Worm (Caenorhabditis elegans): ENCODE data around the gene C50B8.6.

The C50B8.6 gene

ce11 chrV:13565197-13565596, 13.6 kb upstream of the C50B8.6 start (continued):
- TF ChIP-seq ets-5 (GFP tag; IDR thresholded peaks at IDR 0.05) (no peak), Y116A8C.19 (tag; optimal IDR thresholded peaks at IDR 0.05; ENCODE audit: borderline replicate concordance) (no peak), nhr-28 (tag; optimal IDR thresholded peaks at IDR 0.05) (no peak), swsn-7 (tag; optimal IDR thresholded peaks at IDR 0.05) (peak; percentile 90), fkh-4 (tag; optimal IDR thresholded peaks at IDR 0.05; ENCODE audit: borderline replicate concordance) (no peak), lin-39 (tag; optimal IDR thresholded peaks at IDR 0.05) (peak; percentile 7), lsy-2 (tag; optimal IDR thresholded peaks at IDR 0.05) (peak; percentile 86 to 92), mep-1 (tag; optimal IDR thresholded peaks at IDR 0.05) (peak; percentile 93), unc-30 (tag; optimal IDR thresholded peaks at IDR 0.05) (no peak), nhr-47 (tag; optimal IDR thresholded peaks at IDR 0.05) (peak; percentile 90), zip-4 (GFP tag; optimal IDR thresholded peaks at IDR 0.05) (peak; percentile 56), nhr-77 (tag; optimal IDR thresholded peaks at IDR 0.05) (peak; percentile 85), tbx-2 (tag; optimal IDR thresholded peaks at IDR 0.05) (peak; percentile 93), xbp-1 (tag; optimal IDR thresholded peaks at IDR 0.05) (peak; percentile 88), dpl-1 (GFP tag; optimal IDR thresholded peaks at IDR 0.05) (peak; percentile 70 to 92 (median 83)), nhr-19 (GFP tag; conservative IDR thresholded peaks at IDR 0.05) (peak; percentile 94), vab-15 (tag; optimal IDR thresholded peaks at IDR 0.05) (peak; percentile 33), skn-1 (tag; optimal IDR thresholded peaks at IDR 0.05) (peak; percentile 56), nhr-12 (tag; optimal IDR thresholded peaks at IDR 0.05) (no peak), unc-130 (tag; optimal IDR thresholded peaks at IDR 0.05) (peak; percentile 90), lin-13 (GFP tag; optimal IDR thresholded peaks at IDR 0.05) (peak; percentile 81), tlp-1 (tag; optimal IDR thresholded peaks at IDR 0.05) (no peak), ceh-88 (GFP tag; IDR thresholded peaks at IDR 0.05) (0 out of 2 replicates have a peak, but pooled peaks have one; percentile 33), fkh-8 (tag; optimal IDR thresholded peaks at IDR 0.05) (peak; percentile 77), elt-2 (tag; optimal IDR thresholded peaks at IDR 0.05) (peak; percentile 92), F16B12.6 (tag; optimal IDR thresholded peaks at IDR 0.05) (peak; percentile 44), hlh-17 (GFP tag; optimal IDR thresholded peaks at IDR 0.05; ENCODE audit: borderline replicate concordance) (no peak), ztf-11 (tag; optimal IDR thresholded peaks at IDR 0.05) (peak in 1 of 2 experiments; percentile 2), nhr-11 (tag; optimal IDR thresholded peaks at IDR 0.05) (peak; percentile 42), nhr-71 (tag; optimal IDR thresholded peaks at IDR 0.05) (peak; percentile 97), C34B4.2 (tag; optimal IDR thresholded peaks at IDR 0.05) (no peak), lin-14 (GFP tag; optimal IDR thresholded peaks at IDR 0.05) (peak; percentile 98), lin-15B (tag; optimal IDR thresholded peaks at IDR 0.05) (peak; percentile 86), nhr-237 (tag; optimal IDR thresholded peaks at IDR 0.05) (peak; percentile 43), mab-9 (GFP tag; IDR thresholded peaks at IDR 0.05) (peak; percentile 63)

DNA sequence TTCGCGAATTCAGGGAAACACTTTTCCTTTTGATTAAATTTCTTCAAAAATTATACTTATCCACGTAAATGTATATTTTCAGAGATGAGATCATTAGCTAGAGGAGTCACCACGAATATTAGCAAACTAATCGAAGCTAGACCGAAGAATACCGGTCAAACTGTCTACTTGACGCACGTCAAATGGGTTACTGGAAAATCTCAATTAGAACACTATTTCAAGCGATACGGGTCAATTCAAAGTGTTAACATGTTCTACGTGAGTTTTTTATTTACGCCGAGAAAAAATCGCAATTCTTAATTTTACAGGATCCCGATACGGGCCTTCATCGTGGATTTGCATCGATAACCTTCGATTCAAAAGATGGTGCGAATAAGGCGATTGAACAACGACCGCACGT, 13.0 kb upstream of the C50B8.6 start, which contains the start of gene slrp-1:
Gene slrp-1 (plus strand): TSS at position 83 of the 400 bp plus-strand sequence.
- peak; percentile 53 for TF ChIP-seq nhr-85 (tag)
- no peak for TF ChIP-seq unc-86 (tag; optimal IDR thresholded peaks at IDR 0.05)
- TF ChIP-seq sptf-1 (tag; optimal IDR thresholded peaks at IDR 0.05): no peak
- TF ChIP-seq efl-1 (optimal IDR thresholded peaks at IDR 0.05): no peak
- peak in 1 of 2 experiments; percentile 79 for TF ChIP-seq efl-1 (GFP tag; optimal IDR thresholded peaks at IDR 0.05 in 1 of 2)

- TF ChIP-seq vab-15 (tag; optimal IDR thresholded peaks at IDR 0.05): no peak
- TF ChIP-seq nhr-71 (tag; optimal IDR thresholded peaks at IDR 0.05): peak; percentile 41
- 0 out of 2 replicates have a peak, but pooled peaks have one; percentile 2 for TF ChIP-seq nhr-19 (GFP tag; conservative IDR thresholded peaks at IDR 0.05)
- TF ChIP-seq jun-1 (tag; optimal IDR thresholded peaks at IDR 0.05): no peak
- peak; percentile 24 for TF ChIP-seq nhr-85 (tag)
- TF ChIP-seq lin-35 (GFP tag; optimal IDR thresholded peaks at IDR 0.05): peak in 1 of 2 experiments; percentile 5
- TF ChIP-seq sox-4 (tag; optimal IDR thresholded peaks at IDR 0.05): no peak
- peak; percentile 67 for TF ChIP-seq ama-1 (optimal IDR thresholded peaks at IDR 0.05)
- no peak for TF ChIP-seq xbp-1 (tag; optimal IDR thresholded peaks at IDR 0.05)
- no peak for TF ChIP-seq mab-9 (GFP tag; IDR thresholded peaks at IDR 0.05)
- TF ChIP-seq dpl-1 (GFP tag; optimal IDR thresholded peaks at IDR 0.05): peak in 1 of 3 experiments; percentile 10
- no peak for TF ChIP-seq sup-37 (GFP tag; optimal IDR thresholded peaks at IDR 0.05)
- TF ChIP-seq ces-1 (GFP tag; optimal IDR thresholded peaks at IDR 0.05): no peak
- TF ChIP-seq pax-3 (tag; optimal IDR thresholded peaks at IDR 0.05): peak; percentile 4
- no peak for TF ChIP-seq efl-1 (optimal IDR thresholded peaks at IDR 0.05)
- TF ChIP-seq efl-1 (GFP tag; optimal IDR thresholded peaks at IDR 0.05 in 1 of 2): peak in 1 of 2 experiments; percentile 87
- peak; percentile 16 for TF ChIP-seq elt-2 (tag; optimal IDR thresholded peaks at IDR 0.05)
- TF ChIP-seq snu-23 (GFP tag; optimal IDR thresholded peaks at IDR 0.05): peak; percentile 0
These were observed 11.8 kb upstream of the C50B8.6 start for ce11 chrV:13566967-13567366.

Measured in whole organism, L1 larva.